Fruit fly (Drosophila melanogaster): ENCODE data around the gene CG9117.

CG9117 gene

DNA sequence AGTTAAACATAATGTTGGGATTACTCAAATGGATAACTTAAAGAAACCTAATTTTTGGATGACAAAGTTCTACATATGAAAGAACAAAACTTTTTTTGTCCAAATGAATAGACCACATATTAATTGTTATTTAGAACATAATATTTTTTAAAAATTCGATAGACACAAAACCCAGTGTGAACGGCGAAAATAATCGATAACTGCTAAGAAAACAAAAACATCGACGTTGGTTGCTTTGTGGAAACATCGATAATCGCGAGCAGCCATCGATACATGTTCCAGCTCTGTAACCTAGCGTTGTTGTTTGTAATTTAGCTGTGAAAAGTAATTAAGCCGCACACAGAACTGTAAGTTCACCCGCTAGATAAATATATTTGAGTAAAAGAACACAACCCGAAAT is 12.9 kb upstream of the CG9117 start, which contains the start of gene CG9135:
TSS of gene CG9135 (plus strand) at position 226 of the 400 bp plus-strand sequence.
- TF ChIP-seq Crg-1 (GFP tag; optimal IDR thresholded peaks at IDR 0.05) (no peak), CG12768 (GFP tag; optimal IDR thresholded peaks at IDR 0.05) (no peak), bab1 (GFP tag; optimal IDR thresholded peaks at IDR 0.05) (peak; percentile 24), CG14711 (tag; optimal IDR thresholded peaks at IDR 0.05) (no peak), CG11617 (GFP tag; optimal IDR thresholded peaks at IDR 0.05) (no peak)

- TF ChIP-seq CG14711 (tag; optimal IDR thresholded peaks at IDR 0.05): no peak
- TF ChIP-seq tj (GFP tag; optimal IDR thresholded peaks at IDR 0.05): peak; percentile 84
These were observed 10.8 kb upstream of the CG9117 start, which contains the start of the genes CG34179 and slmo for dm6 chr2L:6048542-6048941. Gene CG34179, minus strand, starts transcription at chr2L:6048706. Gene slmo, minus strand, starts transcription at chr2L:6048706.

- TF ChIP-seq CG14711 (tag; optimal IDR thresholded peaks at IDR 0.05) (peak; percentile 20), pad (GFP tag; optimal IDR thresholded peaks at IDR 0.05) (peak; percentile 44), CG33017 (tag; optimal IDR thresholded peaks at IDR 0.05) (no peak), CG12768 (GFP tag; optimal IDR thresholded peaks at IDR 0.05) (peak; percentile 32), CG7045 (GFP tag; optimal IDR thresholded peaks at IDR 0.05) (no peak), Mnt (GFP tag; optimal IDR thresholded peaks at IDR 0.05) (peak; percentile 91), tj (GFP tag; optimal IDR thresholded peaks at IDR 0.05) (peak; percentile 25), cic (GFP tag; optimal IDR thresholded peaks at IDR 0.05) (peak; percentile 2), CG7101 (tag; optimal IDR thresholded peaks at IDR 0.05) (peak; percentile 54), CG5204 (GFP tag; optimal IDR thresholded peaks at IDR 0.05) (no peak), Hr96 (GFP tag; optimal IDR thresholded peaks at IDR 0.05) (peak; percentile 3), Crg-1 (GFP tag; optimal IDR thresholded peaks at IDR 0.05) (no peak), CG1620 (GFP tag; optimal IDR thresholded peaks at IDR 0.05) (peak; percentile 17), Clk (GFP tag; optimal IDR thresholded peaks at IDR 0.05) (no peak), bab1 (GFP tag; optimal IDR thresholded peaks at IDR 0.05) (peak; percentile 72), CG11617 (GFP tag; optimal IDR thresholded peaks at IDR 0.05) (peak; percentile 35), ovo (GFP tag; optimal IDR thresholded peaks at IDR 0.05) (peak; percentile 43), toe (GFP tag; optimal IDR thresholded peaks at IDR 0.05) (no peak)
These were observed 9.9 kb upstream of the CG9117 start, which contains the start of gene IPIP for dm6 chr2L:6047528-6048160. Gene IPIP, plus strand, starts transcription at chr2L:6048002.

dm6 chr2L:6046865-6047264 is 9.2 kb upstream of the CG9117 start:
- no peak for TF ChIP-seq CG7101 (tag; optimal IDR thresholded peaks at IDR 0.05)
- TF ChIP-seq tj (GFP tag; optimal IDR thresholded peaks at IDR 0.05): no peak
- no peak for TF ChIP-seq Crg-1 (GFP tag; optimal IDR thresholded peaks at IDR 0.05)
- TF ChIP-seq ovo (GFP tag; optimal IDR thresholded peaks at IDR 0.05): no peak
- no peak for TF ChIP-seq bab1 (GFP tag; optimal IDR thresholded peaks at IDR 0.05)
- TF ChIP-seq pad (GFP tag; optimal IDR thresholded peaks at IDR 0.05): no peak
- TF ChIP-seq cnc (optimal IDR thresholded peaks at IDR 0.05): no peak
- no peak for TF ChIP-seq cic (GFP tag; optimal IDR thresholded peaks at IDR 0.05)
- no peak for TF ChIP-seq CG14711 (tag; optimal IDR thresholded peaks at IDR 0.05)
- no peak for TF ChIP-seq toe (GFP tag; optimal IDR thresholded peaks at IDR 0.05)

DNA sequence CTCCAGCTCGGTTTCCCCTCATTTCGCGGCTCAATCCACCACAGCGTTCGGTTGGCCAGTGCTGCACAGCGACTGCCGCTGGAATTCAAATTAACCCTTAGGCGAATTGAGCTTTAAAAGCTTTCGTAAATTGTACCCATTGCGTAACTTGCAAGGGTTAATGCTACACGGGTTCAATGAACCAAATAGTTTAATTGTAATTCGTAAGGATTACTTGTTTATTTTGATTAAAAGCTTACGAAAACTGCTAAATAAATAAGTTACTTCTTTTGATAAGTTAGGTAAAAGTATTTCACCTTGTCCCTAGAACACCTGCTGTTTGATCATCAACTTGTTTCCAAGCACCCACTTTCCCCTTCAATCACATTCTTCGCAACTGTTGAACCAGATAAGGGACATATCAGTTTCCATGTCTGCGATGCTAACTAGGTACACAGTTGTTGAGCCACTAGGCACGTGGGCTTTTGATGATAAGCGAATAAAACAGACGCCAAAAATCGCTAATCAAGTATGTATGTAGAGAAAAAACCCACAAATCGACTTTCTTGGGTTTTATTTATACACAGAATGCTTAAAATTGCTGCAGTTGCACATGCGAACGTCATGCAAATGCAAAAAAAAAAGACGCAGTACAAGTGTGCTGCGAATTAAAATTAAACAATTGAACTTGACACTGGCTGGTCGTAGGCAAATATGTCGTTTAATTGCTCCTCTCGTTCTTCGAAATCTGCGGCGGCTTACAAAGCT is 8.4 kb upstream of the CG9117 start, which contains the start of gene Pfas:
TSS of gene Pfas (minus strand) at position 79 of the 747 bp plus-strand sequence.
- TF ChIP-seq CG7101 (tag; optimal IDR thresholded peaks at IDR 0.05) (peak; percentile 85), tj (GFP tag; optimal IDR thresholded peaks at IDR 0.05) (peak; percentile 97), CG11617 (GFP tag; optimal IDR thresholded peaks at IDR 0.05) (peak; percentile 73), CG5204 (GFP tag; optimal IDR thresholded peaks at IDR 0.05) (no peak), kay (GFP tag; ENCODE audit: borderline replicate concordance) (no peak), Hr96 (GFP tag; optimal IDR thresholded peaks at IDR 0.05) (peak; percentile 72), CG14711 (tag; optimal IDR thresholded peaks at IDR 0.05) (peak; percentile 75), CG33017 (tag; optimal IDR thresholded peaks at IDR 0.05) (peak; percentile 76), pad (GFP tag; optimal IDR thresholded peaks at IDR 0.05) (peak; percentile 100), ovo (GFP tag; optimal IDR thresholded peaks at IDR 0.05) (no peak), toe (GFP tag; optimal IDR thresholded peaks at IDR 0.05) (no peak), Mnt (GFP tag; optimal IDR thresholded peaks at IDR 0.05) (peak; percentile 85), CG12768 (GFP tag; optimal IDR thresholded peaks at IDR 0.05) (peak; percentile 62), cic (GFP tag; optimal IDR thresholded peaks at IDR 0.05) (peak; percentile 69), Clk (GFP tag; optimal IDR thresholded peaks at IDR 0.05) (peak; percentile 12), CG1620 (GFP tag; optimal IDR thresholded peaks at IDR 0.05) (peak; percentile 69), bab1 (GFP tag; optimal IDR thresholded peaks at IDR 0.05) (peak; percentile 62), Crg-1 (GFP tag; optimal IDR thresholded peaks at IDR 0.05) (peak; percentile 89), CG7045 (GFP tag; optimal IDR thresholded peaks at IDR 0.05) (peak; percentile 38), cnc (optimal IDR thresholded peaks at IDR 0.05) (no peak)

DNA sequence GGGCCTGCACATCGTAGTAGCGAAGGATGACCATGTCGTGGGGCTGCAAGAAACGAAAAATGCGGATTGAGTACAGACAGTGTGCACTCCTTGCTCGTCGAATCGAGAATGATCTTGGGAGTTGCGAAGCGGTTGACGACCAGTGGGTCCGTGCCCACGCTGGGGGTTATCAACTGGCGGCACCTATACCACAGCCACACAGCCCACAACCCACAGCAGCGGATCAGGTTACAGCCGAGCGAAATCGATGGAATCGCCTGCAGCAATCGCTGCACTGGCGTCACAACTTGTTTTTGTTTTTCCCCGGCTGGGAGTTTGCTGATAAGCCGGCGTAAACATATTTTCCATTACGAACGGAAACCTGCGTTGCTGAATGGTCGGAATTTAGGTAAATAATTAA is 7.8 kb upstream of the CG9117 start:
- TF ChIP-seq CG5204 (GFP tag; optimal IDR thresholded peaks at IDR 0.05) (no peak), CG33017 (tag; optimal IDR thresholded peaks at IDR 0.05) (no peak), CG1620 (GFP tag; optimal IDR thresholded peaks at IDR 0.05) (no peak)

All from whole organism, adult.